Worm (Caenorhabditis elegans) whole organism, L4/young adult: ENCODE results near the gene nhr-173.

Source experiments
- W03F9.2 ChIP-seq: fragments of 150-350 bp; optimal IDR thresholded peaks from 2 replicates; lab custom pipeline; 2014; ENCODE audit warnings: missing biosample characterization, missing genetic modification characterization
- dao-5 ChIP-seq: sonication (generic microtip); optimal IDR thresholded peaks from 2 replicates; lab custom pipeline; 2016; ENCODE audit warnings: missing genotype, missing genetic modification characterization, moderate library complexity, missing compliant biosample characterization
- him-1 ChIP-seq: sonication (generic microtip); optimal IDR thresholded peaks from 2 replicates; lab custom pipeline; 2016; ENCODE audit warnings: missing genotype, missing genetic modification reagents, missing genetic modification characterization, missing compliant biosample characterization

- no peak for TF ChIP-seq him-1
- no peak for TF ChIP-seq dao-5 (tag; lab: Kevin White, UChicago)
- TF ChIP-seq W03F9.2 (tag; lab: Kevin White, UChicago): no peak
Observed at ce11 chrX:6688953-6689562, 33.7 kb downstream of the nhr-173 start.
